Worm (Caenorhabditis elegans) whole organism, L4 larva: ENCODE measurements around the gene K07D4.5.
"Not testable (repeated sequence)": the region's sequence is repeated elsewhere in the genome, so short reads cannot be mapped to it uniquely, and the experiment has no call there.

ENCODE experiments used
- D1046.2 ChIP-seq: fragments of 200-800 bp; sonication (Bioruptor generic); IDR thresholded peaks from 2 replicates; pipeline ENCODE4 v1.3.6; 2022; ENCODE audit warnings: missing genetic modification characterization, missing compliant biosample characterization
- F10B5.3 ChIP-seq: sonication (generic microtip); optimal IDR thresholded peaks from 2 replicates; lab custom pipeline; 2016; ENCODE audit warnings: mild to moderate bottlenecking, missing genetic modification characterization, missing compliant biosample characterization
- F37D6.2 ChIP-seq: sonication (generic microtip); optimal IDR thresholded peaks from 2 replicates; lab custom pipeline; 2016; ENCODE audit warnings: mild to moderate bottlenecking, missing genetic modification characterization, missing compliant biosample characterization
- F44E2.7 ChIP-seq: fragments of 200-800 bp; sonication (Bioruptor generic); IDR thresholded peaks from 2 replicates; pipeline ENCODE4 v2.1.2; 2022; ENCODE audit warnings: missing genetic modification characterization, missing compliant biosample characterization
- F49E8.2 ChIP-seq: sonication (generic microtip); optimal IDR thresholded peaks from 2 replicates; lab custom pipeline; 2016; ENCODE audit warnings: missing compliant biosample characterization, mild to moderate bottlenecking, missing genetic modification characterization, borderline replicate concordance
- T20F7.1 ChIP-seq: fragments of 200-800 bp; sonication (Bioruptor generic); optimal IDR thresholded peaks from 2 replicates; lab custom pipeline; 2018; ENCODE audit warnings: mild to moderate bottlenecking, missing genetic modification characterization, missing compliant biosample characterization
- T26A8.4 ChIP-seq: fragments of 200-800 bp; sonication (Bioruptor generic); IDR thresholded peaks from 2 replicates; pipeline ENCODE4 v1.3.6; 2022; ENCODE audit warnings: missing genetic modification characterization, missing compliant biosample characterization
- Y105C5A.15 ChIP-seq: fragments of 200-800 bp; sonication (Bioruptor generic); IDR thresholded peaks from 2 replicates; pipeline ENCODE4 v1.3.6; 2022; ENCODE audit warnings: missing genetic modification characterization, missing compliant biosample characterization
- Y75B8A.6 ChIP-seq: fragments of 200-800 bp; sonication (Bioruptor generic); IDR thresholded peaks from 2 replicates; pipeline ENCODE4 v1.3.6; 2022; ENCODE audit warnings: missing genetic modification reagents, missing genetic modification characterization, missing compliant biosample characterization
- ZK337.2 ChIP-seq: fragments of 200-800 bp; sonication (Bioruptor generic); IDR thresholded peaks from 2 replicates; pipeline ENCODE4 v1.3.6; 2022; ENCODE audit warnings: missing genetic modification reagents, missing genetic modification characterization, missing compliant biosample characterization
- ceh-20 ChIP-seq: fragments of 200-800 bp; sonication (Bioruptor generic); IDR thresholded peaks from 2 replicates; pipeline ENCODE4 v1.3.6; 2022; ENCODE audit warnings: missing genetic modification reagents, missing genetic modification characterization, missing compliant biosample characterization
- ceh-44 ChIP-seq: fragments of 200-800 bp; sonication (Bioruptor generic); IDR thresholded peaks from 2 replicates; pipeline ENCODE4 v1.3.6; 2022; ENCODE audit warnings: missing genetic modification reagents, missing genetic modification characterization, missing compliant biosample characterization
- ctbp-1 ChIP-seq: fragments of 200-800 bp; sonication (Bioruptor generic); IDR thresholded peaks from 2 replicates; pipeline ENCODE4 v1.3.6; 2022; ENCODE audit warnings: missing genetic modification reagents, missing genetic modification characterization, missing compliant biosample characterization
- daf-19 ChIP-seq: fragments of 200-800 bp; sonication (Bioruptor generic); conservative IDR thresholded peaks from 2 replicates; pipeline ENCODE4 v1.3.6; 2022; ENCODE audit warnings: missing genetic modification characterization, missing compliant biosample characterization
- daf-8 ChIP-seq: fragments of 200-800 bp; sonication (Bioruptor generic); IDR thresholded peaks from 2 replicates; pipeline ENCODE4 v1.3.6; 2022; ENCODE audit warnings: missing genetic modification characterization, missing compliant biosample characterization
- dmd-6 ChIP-seq: fragments of 200-800 bp; sonication (Bioruptor generic); IDR thresholded peaks from 2 replicates; pipeline ENCODE4 v1.3.6; 2022; ENCODE audit warnings: missing genetic modification reagents, missing genetic modification characterization, missing compliant biosample characterization
- dpl-1 ChIP-seq: fragments of 150-350 bp; optimal IDR thresholded peaks from 2 replicates; lab custom pipeline; 2014; ENCODE audit warnings: missing biosample characterization, missing genetic modification reagents, missing genetic modification characterization
- hif-1 ChIP-seq, 2 experiments: sonication (generic microtip); optimal IDR thresholded peaks; 2 replicates each; lab custom pipeline; 2016 to 2017; ENCODE audit warnings: missing compliant biosample characterization in 2 of 2, missing genetic modification characterization in 2 of 2, missing genetic modification reagents in 2 of 2, missing genotype in 2 of 2, mild to moderate bottlenecking in 1 of 2
- hlh-11 ChIP-seq: fragments of 200-800 bp; sonication (Bioruptor generic); optimal IDR thresholded peaks from 2 replicates; lab custom pipeline; 2018; ENCODE audit warnings: mild to moderate bottlenecking, missing genetic modification characterization, missing compliant biosample characterization
- hlh-30 ChIP-seq: sonication (generic microtip); optimal IDR thresholded peaks from 2 replicates; lab custom pipeline; 2017; ENCODE audit warnings: antibody characterized with exemption, mild to moderate bottlenecking, missing genetic modification characterization, missing compliant biosample characterization; ENCODE audit not compliant: insufficient read depth
- lin-1 ChIP-seq: fragments of 200-800 bp; sonication (Bioruptor generic); IDR thresholded peaks from 2 replicates; pipeline ENCODE4 v1.3.6; 2022; ENCODE audit warnings: missing genetic modification reagents, missing genetic modification characterization, missing compliant biosample characterization
- lin-29 ChIP-seq: fragments of 200-800 bp; sonication (Bioruptor generic); IDR thresholded peaks from 2 replicates; pipeline ENCODE4 v1.3.6; 2022; ENCODE audit warnings: missing genetic modification reagents, missing genetic modification characterization, missing compliant biosample characterization
- lin-38 ChIP-seq: fragments of 200-800 bp; sonication (Bioruptor generic); IDR thresholded peaks from 2 replicates; pipeline ENCODE4 v1.3.6; 2022; ENCODE audit warnings: missing genetic modification reagents, missing genetic modification characterization, missing compliant biosample characterization
- lsy-2 ChIP-seq, 2 experiments: fragments of 150-350 bp in 1 of 2; sonication (generic microtip) in 1 of 2; optimal IDR thresholded peaks; 2 replicates each; lab custom pipeline; 2014 to 2017; ENCODE audit warnings: missing biosample characterization in 2 of 2, missing genetic modification characterization in 2 of 2
- madf-5 ChIP-seq, 2 experiments: fragments of 200-800 bp; sonication (Bioruptor generic); IDR thresholded peaks; 2 replicates each; pipeline ENCODE4 v1.3.6; 2022; ENCODE audit warnings: missing compliant biosample characterization in 2 of 2, missing genetic modification characterization in 2 of 2
- madf-9 ChIP-seq: fragments of 200-800 bp; sonication (Bioruptor generic); conservative IDR thresholded peaks from 2 replicates; pipeline ENCODE4 v1.3.6; 2022; ENCODE audit warnings: missing genetic modification reagents, missing genetic modification characterization, missing compliant biosample characterization
- mdt-29 ChIP-seq: fragments of 200-800 bp; sonication (Bioruptor generic); IDR thresholded peaks from 2 replicates; pipeline ENCODE4 v1.3.6; 2022; ENCODE audit warnings: missing genetic modification reagents, missing genetic modification characterization, missing compliant biosample characterization
- mep-1 ChIP-seq: fragments of 150-350 bp; sonication (generic microtip); optimal IDR thresholded peaks from 3 replicates; lab custom pipeline; 2014; ENCODE audit warnings: missing biosample characterization, missing genetic modification characterization
- mes-2 ChIP-seq: sonication (generic microtip); optimal IDR thresholded peaks from 2 replicates; lab custom pipeline; 2016; ENCODE audit warnings: missing genotype, mild to moderate bottlenecking, missing genetic modification characterization, missing compliant biosample characterization; ENCODE audit not compliant: poor library complexity, severe bottlenecking
- mxl-3 ChIP-seq: fragments of 200-800 bp; sonication (Bioruptor generic); optimal IDR thresholded peaks from 2 replicates; lab custom pipeline; 2018; ENCODE audit warnings: mild to moderate bottlenecking, missing genetic modification characterization, missing compliant biosample characterization
- nhr-102 ChIP-seq: sonication (generic microtip); optimal IDR thresholded peaks from 2 replicates; lab custom pipeline; 2016; ENCODE audit warnings: mild to moderate bottlenecking, missing genetic modification characterization, moderate library complexity, missing compliant biosample characterization
- nhr-41 ChIP-seq: fragments of 200-800 bp; sonication (Bioruptor generic); IDR thresholded peaks from 2 replicates; pipeline ENCODE4 v1.3.6; 2022; ENCODE audit warnings: missing genetic modification reagents, missing genetic modification characterization, missing compliant biosample characterization
- nhr-42 ChIP-seq: fragments of 200-800 bp; sonication (Bioruptor generic); IDR thresholded peaks from 2 replicates; pipeline ENCODE4 v1.3.6; 2022; ENCODE audit warnings: missing genetic modification characterization, missing compliant biosample characterization
- nhr-48 ChIP-seq: sonication (generic microtip); optimal IDR thresholded peaks from 2 replicates; lab custom pipeline; 2016; ENCODE audit warnings: mild to moderate bottlenecking, missing genetic modification characterization, missing compliant biosample characterization
- pha-4 ChIP-seq, 2 experiments: fragments of 150-350 bp in 1 of 2; fragments of 200-800 bp in 1 of 2; sonication (Bioruptor generic) in 1 of 2; IDR thresholded peaks in 1 of 2; optimal IDR thresholded peaks in 1 of 2; 2 replicates each; pipeline versions ENCODE4 v1.3.6 to Lab custom; 2014 to 2022; ENCODE audit warnings: missing genetic modification characterization in 2 of 2, missing genetic modification reagents in 2 of 2, missing biosample characterization in 1 of 2, missing compliant biosample characterization in 1 of 2
- php-3 ChIP-seq: fragments of 200-800 bp; sonication (Bioruptor generic); IDR thresholded peaks from 2 replicates; pipeline ENCODE4 v1.3.6; 2022; ENCODE audit warnings: missing genetic modification reagents, missing genetic modification characterization, missing compliant biosample characterization
- set-16 ChIP-seq: fragments of 200-800 bp; sonication (Bioruptor generic); IDR thresholded peaks from 2 replicates; pipeline ENCODE4 v1.3.6; 2022; ENCODE audit warnings: missing genetic modification reagents, missing genetic modification characterization, missing compliant biosample characterization
- snpc-1.2 ChIP-seq: fragments of 200-800 bp; sonication (Bioruptor generic); IDR thresholded peaks from 2 replicates; pipeline ENCODE4 v1.3.6; 2022; ENCODE audit warnings: missing genetic modification reagents, missing genetic modification characterization, missing compliant biosample characterization
- spr-1 ChIP-seq: sonication (generic microtip); optimal IDR thresholded peaks from 2 replicates; lab custom pipeline; 2016; ENCODE audit warnings: mild to moderate bottlenecking, missing genetic modification characterization, missing compliant biosample characterization
- tag-97 ChIP-seq: fragments of 200-800 bp; sonication (Bioruptor generic); IDR thresholded peaks from 2 replicates; pipeline ENCODE4 v1.3.6; 2022; ENCODE audit warnings: missing genetic modification characterization, missing compliant biosample characterization
- tra-1 ChIP-seq: fragments of 200-800 bp; sonication (Bioruptor generic); IDR thresholded peaks from 2 replicates; pipeline ENCODE4 v1.3.6; 2022; ENCODE audit warnings: missing genetic modification reagents, missing genetic modification characterization, missing compliant biosample characterization
- unc-130 ChIP-seq: sonication (generic microtip); optimal IDR thresholded peaks from 2 replicates; lab custom pipeline; 2016; ENCODE audit warnings: missing genetic modification reagents, missing genetic modification characterization, missing compliant biosample characterization
- zfp-2 ChIP-seq: sonication (generic microtip); optimal IDR thresholded peaks from 2 replicates; lab custom pipeline; 2016; ENCODE audit warnings: mild to moderate bottlenecking, missing genetic modification characterization, missing compliant biosample characterization
- zfp-3 ChIP-seq: fragments of 200-800 bp; sonication (Bioruptor generic); conservative IDR thresholded peaks from 2 replicates; pipeline ENCODE4 v1.3.6; 2022; ENCODE audit warnings: missing genetic modification reagents, missing genetic modification characterization, missing compliant biosample characterization

Gene K07D4.5

DNA sequence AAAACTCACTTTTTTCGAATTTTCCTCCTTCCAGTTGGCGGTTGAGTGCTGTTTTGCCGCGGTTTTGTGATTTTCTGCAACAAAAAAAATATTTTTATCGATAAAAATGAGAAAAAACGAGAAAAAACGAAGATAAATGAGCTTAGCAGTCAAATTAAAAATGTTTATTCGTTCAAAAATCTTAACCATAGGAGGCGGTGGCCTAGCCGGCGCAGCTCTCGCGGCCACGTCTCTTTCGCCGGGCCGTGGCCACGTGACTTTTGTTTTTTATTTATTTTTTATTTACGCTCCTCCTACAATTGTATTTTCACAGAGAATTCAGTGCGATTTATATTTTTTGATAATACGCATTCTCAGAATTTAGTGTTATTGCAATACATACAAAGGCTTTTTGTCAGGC lies 24.3 kb upstream of the K07D4.5 start (continued):
- peak; percentile 52; the same call in 1 of the 2 replicates for TF ChIP-seq ceh-44 (GFP tag; lab: Robert Waterston, UW)
- peak; percentile 60; the same call in 1 of the 2 replicates for TF ChIP-seq madf-9 (GFP tag; lab: Robert Waterston, UW)
- peak; percentile 39; the same call in 1 of the 2 replicates for TF ChIP-seq set-16 (GFP tag; lab: Robert Waterston, UW)
- peak; percentile 76; the same call in 1 of the 2 replicates for TF ChIP-seq ZK337.2 (GFP tag; lab: Robert Waterston, UW)
- TF ChIP-seq hlh-30 (tag; lab: Kevin White, UChicago) = peak; percentile 26
- TF ChIP-seq dmd-6 (GFP tag; lab: Robert Waterston, UW) = peak; percentile 85
- TF ChIP-seq hif-1 (tag; optimal IDR thresholded peaks at IDR 0.05; lab: Kevin White, UChicago) = peak in 1 of 2 experiments; percentile 29
- peak; percentile 51; the same call in 1 of the 2 replicates for TF ChIP-seq D1046.2
- TF ChIP-seq, all 104 proteins: peak for 28; not testable (repeated sequence) for 76

DNA sequence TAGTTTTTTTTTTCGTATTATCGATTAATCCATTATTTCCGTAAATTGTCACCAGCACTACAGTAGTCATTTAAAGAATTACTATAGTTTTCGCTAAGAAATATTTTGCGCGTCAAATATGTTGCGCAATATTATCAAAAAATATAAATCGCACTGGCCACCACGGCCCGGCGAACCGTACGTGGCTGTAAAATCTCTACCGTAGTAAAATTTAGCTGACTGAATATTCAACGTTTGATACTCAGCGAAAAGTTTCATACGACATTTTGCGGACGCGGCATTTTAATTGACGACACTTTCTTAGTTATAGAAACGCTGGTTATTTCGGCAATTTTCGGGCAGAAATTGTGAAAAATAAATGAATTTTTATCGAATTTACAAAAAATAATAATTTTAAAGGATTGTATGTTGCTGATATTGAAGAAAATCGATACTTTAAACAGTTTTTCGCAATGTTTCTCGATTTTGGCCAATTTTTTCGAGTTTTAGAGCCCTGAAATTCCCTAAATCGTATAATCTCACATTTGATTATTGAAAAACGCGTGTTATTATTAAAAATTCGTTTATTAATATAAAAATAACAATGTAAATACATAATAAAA lies 22.6 kb upstream of the K07D4.5 start:
- peak; percentile 86 for TF ChIP-seq mes-2 (tag; lab: Kevin White, UChicago)
- peak; percentile 89 for TF ChIP-seq F44E2.7
- peak; percentile 90 to 98; a peak in 3 of 4 replicates for TF ChIP-seq madf-5 (GFP tag; IDR thresholded peaks at IDR 0.05; lab: Robert Waterston, UW)
- TF ChIP-seq Y75B8A.6 (GFP tag; lab: Robert Waterston, UW) = peak; percentile 98
- TF ChIP-seq T20F7.1 = peak; percentile 84
- peak; percentile 99 for TF ChIP-seq ZK337.2 (GFP tag; lab: Robert Waterston, UW)
- peak; percentile 97 for TF ChIP-seq lin-1 (GFP tag; lab: Robert Waterston, UW)
- TF ChIP-seq snpc-1.2 (GFP tag; lab: Robert Waterston, UW) = peak; percentile 83
- TF ChIP-seq mxl-3 = peak; percentile 53
- TF ChIP-seq dpl-1 (GFP tag; lab: Kevin White, UChicago) = peak; percentile 35
- peak; percentile 99 for TF ChIP-seq dmd-6 (GFP tag; lab: Robert Waterston, UW)
- peak; percentile 28 for TF ChIP-seq mep-1 (tag; lab: Kevin White, UChicago)
- peak; percentile 35 for TF ChIP-seq unc-130 (GFP tag; lab: Kevin White, UChicago)
- peak; percentile 36 for TF ChIP-seq F10B5.3 (tag; lab: Kevin White, UChicago)
- TF ChIP-seq nhr-102 (tag; lab: Kevin White, UChicago) = peak; percentile 91
- peak; percentile 68 for TF ChIP-seq spr-1
- TF ChIP-seq F37D6.2 = peak; percentile 34
- TF ChIP-seq ctbp-1 (GFP tag; lab: Robert Waterston, UW) = peak; percentile 93
- TF ChIP-seq ceh-44 (GFP tag; lab: Robert Waterston, UW) = peak; percentile 95
- TF ChIP-seq ceh-20 (GFP tag; lab: Robert Waterston, UW) = peak; percentile 100
- peak; percentile 98 for TF ChIP-seq D1046.2
- TF ChIP-seq mdt-29 (GFP tag; lab: Robert Waterston, UW) = peak; percentile 98
- peak; percentile 98 for TF ChIP-seq madf-9 (GFP tag; lab: Robert Waterston, UW)
- peak; percentile 100 for TF ChIP-seq zfp-3 (GFP tag; lab: Robert Waterston, UW)
- peak; percentile 99 for TF ChIP-seq php-3 (GFP tag; lab: Robert Waterston, UW)
- TF ChIP-seq nhr-48 (tag; lab: Kevin White, UChicago) = peak; percentile 40
- TF ChIP-seq daf-19 (GFP tag; lab: Robert Waterston, UW) = peak; percentile 82
- peak; percentile 99 for TF ChIP-seq nhr-42 (GFP tag; lab: Robert Waterston, UW)
- TF ChIP-seq lin-29 (GFP tag; lab: Robert Waterston, UW) = peak; percentile 99
- peak; percentile 75; the same call in 1 of the 2 replicates for TF ChIP-seq daf-8 (GFP tag; lab: Robert Waterston, UW)
- peak; percentile 43 for TF ChIP-seq set-16 (GFP tag; lab: Robert Waterston, UW)
- peak; percentile 98 for TF ChIP-seq lin-38
- peak; percentile 65 for TF ChIP-seq hlh-11 (tag; lab: Kevin White, UChicago)
- peak; percentile 72 for TF ChIP-seq Y105C5A.15 (GFP tag; lab: Robert Waterston, UW)
- peak; percentile 97 for TF ChIP-seq tag-97 (GFP tag; lab: Robert Waterston, UW)
- TF ChIP-seq nhr-41 = peak; percentile 98
- peak; percentile 98 for TF ChIP-seq pha-4 (GFP tag; IDR thresholded peaks at IDR 0.05; lab: Robert Waterston, UW)
- not testable (repeated sequence) for TF ChIP-seq pha-4 (tag; optimal IDR thresholded peaks at IDR 0.05; lab: Kevin White, UChicago)
- peak; percentile 99 for TF ChIP-seq T26A8.4 (GFP tag; lab: Robert Waterston, UW)
- TF ChIP-seq tra-1 = peak; percentile 100
- TF ChIP-seq F49E8.2 (tag; lab: Kevin White, UChicago) = peak; percentile 24
- TF ChIP-seq lsy-2 (tag; optimal IDR thresholded peaks at IDR 0.05; lab: Kevin White, UChicago) = peak; percentile 48 to 74
- peak; percentile 45 for TF ChIP-seq zfp-2 (tag; lab: Kevin White, UChicago)
